Worm (Caenorhabditis elegans) whole organism, young adult: ENCODE data around the gene Y39A1A.21.

ENCODE experiments used
- B0035.1 ChIP-seq: sonication (generic microtip); optimal IDR thresholded peaks from 2 replicates; lab custom pipeline; 2016; ENCODE audit warnings: missing genetic modification characterization, mild to moderate bottlenecking, missing compliant biosample characterization, missing genotype, missing genetic modification reagents
- F57C9.4 ChIP-seq: sonication (generic microtip); optimal IDR thresholded peaks from 2 replicates; lab custom pipeline; 2017; ENCODE audit warnings: mild to moderate bottlenecking, missing genetic modification characterization, missing compliant biosample characterization
- T26A5.8 ChIP-seq: sonication (generic microtip); optimal IDR thresholded peaks from 2 replicates; lab custom pipeline; 2016; ENCODE audit warnings: missing genetic modification characterization, missing compliant biosample characterization
- Y53G8AR.9 ChIP-seq: fragments of 200-800 bp; sonication (Bioruptor generic); conservative IDR thresholded peaks from 2 replicates; pipeline ENCODE4 v1.3.6; 2022; ENCODE audit warnings: missing genetic modification reagents, missing genetic modification characterization, missing compliant biosample characterization
- Y95B8A.8 ChIP-seq: fragments of 200-800 bp; sonication (Bioruptor generic); IDR thresholded peaks from 2 replicates; pipeline ENCODE4 v1.3.6; 2022; ENCODE audit warnings: missing genetic modification reagents, missing genetic modification characterization, missing compliant biosample characterization
- akir-1 ChIP-seq: fragments of 200-800 bp; sonication (Bioruptor generic); optimal IDR thresholded peaks from 2 replicates; lab custom pipeline; 2018; ENCODE audit warnings: mild to moderate bottlenecking, missing genetic modification characterization, moderate library complexity, missing compliant biosample characterization
- athp-1 ChIP-seq: sonication (generic microtip); optimal IDR thresholded peaks from 2 replicates; lab custom pipeline; 2017; ENCODE audit warnings: mild to moderate bottlenecking, missing genetic modification characterization, missing compliant biosample characterization
- attf-3 ChIP-seq: fragments of 200-800 bp; sonication (Bioruptor generic); conservative IDR thresholded peaks from 2 replicates; pipeline ENCODE4 v1.3.6; 2022; ENCODE audit warnings: missing genetic modification reagents, missing genetic modification characterization, missing compliant biosample characterization
- bed-2 ChIP-seq: fragments of 200-800 bp; sonication (Bioruptor generic); IDR thresholded peaks from 2 replicates; pipeline ENCODE4 v1.3.6; 2022; ENCODE audit warnings: missing genetic modification reagents, missing genetic modification characterization, missing compliant biosample characterization
- ceh-100 ChIP-seq: fragments of 200-800 bp; sonication (Bioruptor generic); IDR thresholded peaks from 2 replicates; pipeline ENCODE4 v1.3.6; 2022; ENCODE audit warnings: missing genetic modification reagents, missing genetic modification characterization, missing compliant biosample characterization
- ceh-58 ChIP-seq: fragments of 200-800 bp; sonication (Bioruptor generic); IDR thresholded peaks from 2 replicates; pipeline ENCODE4 v1.3.6; 2022; ENCODE audit warnings: missing genetic modification characterization, missing compliant biosample characterization
- ceh-91 ChIP-seq: fragments of 200-800 bp; sonication (Bioruptor generic); IDR thresholded peaks from 2 replicates; pipeline ENCODE4 v1.3.6; 2022; ENCODE audit warnings: missing genetic modification reagents, missing genetic modification characterization, missing compliant biosample characterization
- die-1 ChIP-seq: sonication (generic microtip); optimal IDR thresholded peaks from 2 replicates; lab custom pipeline; 2016; ENCODE audit warnings: missing genotype, mild to moderate bottlenecking, missing genetic modification characterization, missing compliant biosample characterization
- dox-1 ChIP-seq: fragments of 200-800 bp; sonication (Bioruptor generic); IDR thresholded peaks from 2 replicates; pipeline ENCODE4 v1.3.6; 2022; ENCODE audit warnings: missing genetic modification reagents, missing genetic modification characterization, missing compliant biosample characterization
- dpff-1 ChIP-seq: sonication (generic microtip); optimal IDR thresholded peaks from 2 replicates; lab custom pipeline; 2017; ENCODE audit warnings: mild to moderate bottlenecking, missing genetic modification characterization, missing compliant biosample characterization
- egl-44 ChIP-seq: fragments of 200-800 bp; sonication (Bioruptor generic); IDR thresholded peaks from 2 replicates; pipeline ENCODE4 v1.3.6; 2022; ENCODE audit warnings: missing genetic modification reagents, missing genetic modification characterization, missing compliant biosample characterization
- fkh-3 ChIP-seq: sonication (generic microtip); optimal IDR thresholded peaks from 2 replicates; lab custom pipeline; 2016; ENCODE audit warnings: mild to moderate bottlenecking, missing genetic modification characterization, missing compliant biosample characterization
- gei-17 ChIP-seq: fragments of 200-800 bp; sonication (Bioruptor generic); optimal IDR thresholded peaks from 2 replicates; lab custom pipeline; 2018; ENCODE audit warnings: mild to moderate bottlenecking, missing genetic modification characterization, missing compliant biosample characterization
- hmg-1.2 ChIP-seq: fragments of 200-800 bp; sonication (Bioruptor generic); IDR thresholded peaks from 2 replicates; pipeline ENCODE4 v1.3.6; 2022; ENCODE audit warnings: missing genetic modification reagents, missing genetic modification characterization, missing compliant biosample characterization
- hsf-1 ChIP-seq: fragments of 200-800 bp; sonication (Bioruptor generic); IDR thresholded peaks from 2 replicates; pipeline ENCODE4 v1.3.6; 2022; ENCODE audit warnings: missing genetic modification reagents, missing genetic modification characterization, missing compliant biosample characterization
- let-607 ChIP-seq, 2 experiments: fragments of 200-800 bp in 1 of 2; sonication (Bioruptor generic) in 1 of 2; sonication (generic microtip) in 1 of 2; optimal IDR thresholded peaks; 2 replicates each; lab custom pipeline; 2016 to 2018; ENCODE audit warnings: mild to moderate bottlenecking in 2 of 2, missing compliant biosample characterization in 2 of 2, missing genetic modification characterization in 2 of 2, moderate library complexity in 2 of 2, missing genotype in 1 of 2
- lin-26 ChIP-seq: fragments of 200-800 bp; sonication (Bioruptor generic); IDR thresholded peaks from 2 replicates; pipeline ENCODE4 v1.3.6; 2022; ENCODE audit warnings: missing genetic modification reagents, missing genetic modification characterization, missing compliant biosample characterization
- lsy-27 ChIP-seq: sonication (generic microtip); optimal IDR thresholded peaks from 2 replicates; lab custom pipeline; 2017; ENCODE audit warnings: missing genetic modification characterization, mild to moderate bottlenecking, missing compliant biosample characterization, antibody characterized with exemption, missing genotype, borderline replicate concordance; ENCODE audit not compliant: insufficient read depth
- madf-6 ChIP-seq: fragments of 200-800 bp; sonication (Bioruptor generic); IDR thresholded peaks from 2 replicates; pipeline ENCODE4 v1.3.6; 2022; ENCODE audit warnings: missing genetic modification reagents, missing genetic modification characterization, missing compliant biosample characterization
- madf-8 ChIP-seq: fragments of 200-800 bp; sonication (Bioruptor generic); conservative IDR thresholded peaks from 2 replicates; pipeline ENCODE4 v1.3.6; 2022; ENCODE audit warnings: missing genetic modification reagents, missing genetic modification characterization, missing compliant biosample characterization
- mel-28 ChIP-seq: sonication (generic microtip); optimal IDR thresholded peaks from 2 replicates; lab custom pipeline; 2016; ENCODE audit warnings: borderline replicate concordance, mild to moderate bottlenecking, missing genetic modification characterization, missing compliant biosample characterization
- nfyb-1 ChIP-seq: fragments of 200-800 bp; sonication (Bioruptor generic); IDR thresholded peaks from 2 replicates; pipeline ENCODE4 v1.3.6; 2022; ENCODE audit warnings: missing genetic modification reagents, missing genetic modification characterization, missing compliant biosample characterization
- nhr-179 ChIP-seq: sonication (generic microtip); optimal IDR thresholded peaks from 2 replicates; lab custom pipeline; 2016; ENCODE audit warnings: mild to moderate bottlenecking, missing genetic modification characterization, missing compliant biosample characterization
- nhr-27 ChIP-seq: fragments of 200-800 bp; sonication (Bioruptor generic); optimal IDR thresholded peaks from 2 replicates; lab custom pipeline; 2018; ENCODE audit warnings: mild to moderate bottlenecking, missing genetic modification characterization, moderate library complexity, missing compliant biosample characterization
- nhr-80 ChIP-seq: sonication (generic microtip); optimal IDR thresholded peaks from 2 replicates; lab custom pipeline; 2016; ENCODE audit warnings: missing genetic modification characterization, missing compliant biosample characterization
- pbrm-1 ChIP-seq: fragments of 200-800 bp; sonication (Bioruptor generic); IDR thresholded peaks from 2 replicates; pipeline ENCODE4 v1.3.6; 2022; ENCODE audit warnings: missing genetic modification reagents, missing genetic modification characterization, missing compliant biosample characterization
- pha-4 ChIP-seq: fragments of 150-350 bp; sonication (generic microtip); optimal IDR thresholded peaks from 2 replicates; lab custom pipeline; 2014; ENCODE audit warnings: missing biosample characterization, missing genetic modification reagents, missing genetic modification characterization
- rcor-1 ChIP-seq: fragments of 200-800 bp; sonication (Bioruptor generic); IDR thresholded peaks from 2 replicates; pipeline ENCODE4 v1.3.6; 2022; ENCODE audit warnings: missing genetic modification reagents, missing genetic modification characterization, missing compliant biosample characterization
- rec-8 ChIP-seq, 2 experiments: sonication (generic microtip); optimal IDR thresholded peaks; 2 replicates each; lab custom pipeline; 2016; ENCODE audit warnings: mild to moderate bottlenecking in 2 of 2, missing genetic modification characterization in 2 of 2, missing genetic modification reagents in 2 of 2, missing genotype in 2 of 2, missing biosample characterization in 1 of 2, missing compliant biosample characterization in 1 of 2, moderate library complexity in 1 of 2
- sdz-38 ChIP-seq: sonication (generic microtip); optimal IDR thresholded peaks from 2 replicates; lab custom pipeline; 2016; ENCODE audit warnings: missing genotype, missing genetic modification characterization, missing compliant biosample characterization
- snpc-1.1 ChIP-seq: sonication (generic microtip); optimal IDR thresholded peaks from 2 replicates; lab custom pipeline; 2017; ENCODE audit warnings: missing genetic modification characterization, mild to moderate bottlenecking, missing compliant biosample characterization, antibody characterized with exemption, moderate library complexity, missing genotype, missing genetic modification reagents; ENCODE audit not compliant: insufficient read depth
- snpc-1.3 ChIP-seq: sonication (generic microtip); optimal IDR thresholded peaks from 2 replicates; lab custom pipeline; 2017; ENCODE audit warnings: missing genetic modification characterization, mild to moderate bottlenecking, missing compliant biosample characterization, antibody characterized with exemption, moderate library complexity, missing genotype, missing genetic modification reagents; ENCODE audit not compliant: insufficient read depth
- snpc-3.4 ChIP-seq: sonication (generic microtip); optimal IDR thresholded peaks from 2 replicates; lab custom pipeline; 2017; ENCODE audit warnings: missing genetic modification characterization, mild to moderate bottlenecking, missing compliant biosample characterization, antibody characterized with exemption, moderate library complexity, missing genotype, missing genetic modification reagents
- tbp1 ChIP-seq: fragments of 200-800 bp; sonication (Bioruptor generic); optimal IDR thresholded peaks from 2 replicates; lab custom pipeline; 2018; ENCODE audit warnings: mild to moderate bottlenecking, missing genetic modification characterization, missing compliant biosample characterization
- tbx-9 ChIP-seq: sonication (generic microtip); optimal IDR thresholded peaks from 2 replicates; lab custom pipeline; 2016; ENCODE audit warnings: borderline replicate concordance, missing genetic modification characterization, inconsistent platforms, missing compliant biosample characterization
- zim-3 ChIP-seq: sonication (generic microtip); optimal IDR thresholded peaks from 2 replicates; lab custom pipeline; 2017; ENCODE audit warnings: mild to moderate bottlenecking, missing genetic modification characterization, moderate library complexity, missing compliant biosample characterization
- ztf-26 ChIP-seq: sonication (generic microtip); optimal IDR thresholded peaks from 2 replicates; lab custom pipeline; 2017; ENCODE audit warnings: missing genetic modification characterization, missing compliant biosample characterization
- ztf-3 ChIP-seq: fragments of 200-800 bp; sonication (Bioruptor generic); optimal IDR thresholded peaks from 2 replicates; lab custom pipeline; 2018; ENCODE audit warnings: mild to moderate bottlenecking, missing genetic modification characterization, missing compliant biosample characterization

Gene Y39A1A.21

ce11 chrIII:10736322-10736985, 29.6 kb upstream of the Y39A1A.21 start (continued):
- TF ChIP-seq tbx-9 (tag; lab: Kevin White, UChicago): no peak
- TF ChIP-seq T26A5.8 (tag; lab: Kevin White, UChicago): no peak
- no peak for TF ChIP-seq fkh-3 (tag; lab: Kevin White, UChicago)
- TF ChIP-seq bed-2 (GFP tag; lab: Robert Waterston, UW): no peak
- TF ChIP-seq nhr-27 (tag; lab: Kevin White, UChicago): no peak
- TF ChIP-seq dox-1: no peak
- TF ChIP-seq F57C9.4 (tag; lab: Kevin White, UChicago): no peak
- TF ChIP-seq mel-28 (tag; lab: Kevin White, UChicago): no peak
- TF ChIP-seq attf-3 (GFP tag; lab: Robert Waterston, UW): no peak
- no peak for TF ChIP-seq dpff-1 (tag; lab: Kevin White, UChicago)
- TF ChIP-seq ztf-26 (tag; lab: Kevin White, UChicago): no peak
- TF ChIP-seq nfyb-1 (GFP tag; lab: Robert Waterston, UW): 0 out of 2 replicates have a peak, but pooled peaks have one; percentile 10
- TF ChIP-seq Y95B8A.8: no peak
- TF ChIP-seq athp-1 (tag; lab: Kevin White, UChicago): peak; percentile 11
- no peak for TF ChIP-seq rec-8 (tag; optimal IDR thresholded peaks at IDR 0.05; lab: Kevin White, UChicago)
- TF ChIP-seq akir-1 (GFP tag; lab: Kevin White, UChicago): no peak
- TF ChIP-seq sdz-38 (tag; lab: Kevin White, UChicago): no peak
- TF ChIP-seq hmg-1.2 (GFP tag; lab: Robert Waterston, UW): peak; percentile 92
- TF ChIP-seq gei-17 (GFP tag; lab: Kevin White, UChicago): no peak
- peak; percentile 19; the same call in 1 of the 2 replicates for TF ChIP-seq madf-8
- TF ChIP-seq nhr-80 (tag; lab: Kevin White, UChicago): no peak
- no peak for TF ChIP-seq zim-3 (tag; lab: Kevin White, UChicago)
- TF ChIP-seq die-1 (tag; lab: Kevin White, UChicago): no peak
- no peak for TF ChIP-seq nhr-179 (tag; lab: Kevin White, UChicago)
- no peak for TF ChIP-seq ceh-58
- TF ChIP-seq lsy-27: no peak

DNA sequence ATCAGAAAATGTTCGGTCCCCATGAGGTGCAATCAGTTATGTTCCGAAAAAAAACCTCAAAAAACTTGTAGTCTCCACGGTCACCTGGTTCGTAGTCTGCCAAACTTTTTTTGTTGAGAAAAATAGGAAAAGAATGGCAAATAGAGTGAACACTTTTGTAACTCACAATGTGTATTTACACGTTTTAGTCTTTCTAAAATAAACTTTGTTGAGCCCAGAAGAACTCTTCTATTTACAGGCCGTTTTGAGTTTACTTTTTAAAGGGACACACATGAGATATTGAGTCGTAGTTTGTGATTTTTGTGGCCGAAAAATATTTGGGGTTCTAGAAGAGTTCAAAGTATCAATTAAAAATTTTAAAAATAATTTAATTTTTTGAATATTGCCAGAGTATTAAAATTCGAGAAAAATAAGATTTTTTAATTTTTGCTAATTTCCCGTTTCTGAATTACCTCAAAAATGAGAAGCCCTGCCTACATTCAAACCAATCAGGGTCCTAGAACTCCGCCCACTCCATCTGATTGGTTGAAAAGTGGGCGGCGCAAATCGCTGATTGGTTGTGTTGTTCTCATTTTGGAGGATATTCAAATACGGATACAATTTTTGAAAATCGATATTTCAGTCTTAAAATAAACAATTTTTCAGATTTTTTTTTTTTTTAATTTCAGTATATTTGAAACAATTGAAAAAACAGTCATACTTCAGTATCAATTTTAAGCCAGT, 27.9 kb upstream of the Y39A1A.21 start:
- TF ChIP-seq snpc-1.3 (no peak), pha-4 (tag; lab: Kevin White, UChicago) (peak; percentile 28)
- TF ChIP-seq, all 124 proteins: peak for 1

DNA sequence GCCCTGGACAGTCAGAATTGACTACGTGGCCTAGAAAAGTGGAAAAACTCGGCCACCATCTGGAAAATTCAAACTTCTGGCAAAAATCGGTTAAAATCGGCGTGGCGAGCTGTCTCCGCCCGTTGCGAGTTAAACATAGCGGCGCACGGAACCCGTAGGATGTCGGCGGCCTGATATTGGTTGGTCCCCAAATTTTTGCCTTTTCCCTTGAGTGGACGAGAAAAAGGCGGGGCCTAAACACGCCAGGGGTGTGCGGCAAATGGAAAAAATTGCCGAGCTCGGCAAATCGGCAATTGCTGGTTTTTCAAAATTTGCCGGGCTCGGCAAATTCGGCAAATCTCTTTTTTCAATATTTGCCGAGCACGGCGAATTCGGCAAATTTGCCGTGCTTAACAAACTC, 26.5 kb upstream of the Y39A1A.21 start:
- TF ChIP-seq B0035.1 (tag; lab: Kevin White, UChicago): no peak
- TF ChIP-seq rcor-1: peak; percentile 56; the same call in 1 of the 2 replicates
- TF ChIP-seq bed-2 (GFP tag; lab: Robert Waterston, UW): no peak
- TF ChIP-seq ceh-100 (GFP tag; lab: Robert Waterston, UW): peak; percentile 51; the same call in 1 of the 2 replicates
- no peak for TF ChIP-seq gei-17 (GFP tag; lab: Kevin White, UChicago)
- TF ChIP-seq hsf-1 (GFP tag; lab: Robert Waterston, UW): peak; percentile 67
- no peak for TF ChIP-seq let-607 (tag; optimal IDR thresholded peaks at IDR 0.05; lab: Kevin White, UChicago)
- peak; percentile 90 for TF ChIP-seq snpc-1.1 (tag; lab: Kevin White, UChicago)
- peak; percentile 21; the same call in 1 of the 2 replicates for TF ChIP-seq egl-44
- TF ChIP-seq madf-6: peak; percentile 79
- TF ChIP-seq lin-26: peak; percentile 87
- TF ChIP-seq pbrm-1: peak; percentile 83
- TF ChIP-seq dox-1: peak; percentile 66; the same call in 1 of the 2 replicates
- peak; percentile 60 for TF ChIP-seq tbp1 (GFP tag; lab: Kevin White, UChicago)
- peak; percentile 59 for TF ChIP-seq ceh-91
- TF ChIP-seq Y53G8AR.9 (GFP tag; lab: Robert Waterston, UW): peak; percentile 65; the same call in 1 of the 2 replicates
- peak; percentile 55 for TF ChIP-seq snpc-3.4 (tag; lab: Kevin White, UChicago)
- TF ChIP-seq snpc-1.3: peak; percentile 5
- TF ChIP-seq ztf-3 (GFP tag; lab: Kevin White, UChicago): no peak
